Worm (Caenorhabditis elegans): ENCODE data around the gene snt-2.

- TF ChIP-seq F13H6.1 (tag; optimal IDR thresholded peaks at IDR 0.05) (no peak), gmeb-2 (tag; optimal IDR thresholded peaks at IDR 0.05) (no peak), tbx-2 (tag; optimal IDR thresholded peaks at IDR 0.05) (no peak), ahr-1 (tag; optimal IDR thresholded peaks at IDR 0.05) (no peak), ama-1 (optimal IDR thresholded peaks at IDR 0.05) (no peak), hlh-30 (tag; optimal IDR thresholded peaks at IDR 0.05; ENCODE audit: insufficient read depth) (no peak), zip-5 (tag; optimal IDR thresholded peaks at IDR 0.05) (no peak), fkh-10 (GFP tag; optimal IDR thresholded peaks at IDR 0.05) (no peak), nhr-232 (tag; optimal IDR thresholded peaks at IDR 0.05) (no peak), ztf-16 (tag; optimal IDR thresholded peaks at IDR 0.05) (no peak), ets-4 (tag; optimal IDR thresholded peaks at IDR 0.05) (no peak), lin-11 (tag; optimal IDR thresholded peaks at IDR 0.05) (no peak), dmd-4 (tag; optimal IDR thresholded peaks at IDR 0.05; ENCODE audit: borderline replicate concordance) (no peak), ceh-30 (tag; optimal IDR thresholded peaks at IDR 0.05) (no peak)
Measured at ce11 chrIII:778771-779170, 14.8 kb downstream of the snt-2 start, which contains the start of gene alh-11.
